Fruit fly (Drosophila melanogaster) whole organism, prepupa: ENCODE data around the gene Snoo.

Source experiments
- Blimp-1 ChIP-seq: fragments of 200-800 bp; sonication (Bioruptor generic); optimal IDR thresholded peaks from 3 replicates; lab custom pipeline; 2017; ENCODE audit warnings: missing biosample characterization, missing genetic modification characterization, mild to moderate bottlenecking, moderate library complexity, missing genetic modification reagents
- CG10631 ChIP-seq: fragments of 200-800 bp; sonication (Bioruptor generic); optimal IDR thresholded peaks from 2 replicates; lab custom pipeline; 2016; ENCODE audit warnings: missing biosample characterization, missing genetic modification characterization
- CG15336 ChIP-seq: fragments of 200-800 bp; sonication (Bioruptor generic); IDR thresholded peaks from 2 replicates; pipeline ENCODE4 v1.3.6; 2022; ENCODE audit warnings: missing biosample characterization, missing genetic modification characterization
- CG1621 ChIP-seq: fragments of 200-800 bp; sonication (Bioruptor generic); optimal IDR thresholded peaks from 3 replicates; lab custom pipeline; 2018; ENCODE audit warnings: missing biosample characterization, mild to moderate bottlenecking, missing genetic modification characterization
- CG3032 ChIP-seq: fragments of 200-800 bp; optimal IDR thresholded peaks from 2 replicates; lab custom pipeline; 2019; ENCODE audit warnings: missing biosample characterization, mild to moderate bottlenecking, missing genetic modification characterization, moderate library complexity
- CG3919 ChIP-seq: fragments of 200-800 bp; sonication (Bioruptor generic); optimal IDR thresholded peaks from 3 replicates; lab custom pipeline; 2016; ENCODE audit warnings: missing biosample characterization, missing genetic modification characterization
- CG4318 ChIP-seq: fragments of 200-800 bp; sonication (Bioruptor generic); optimal IDR thresholded peaks from 3 replicates; lab custom pipeline; 2017; ENCODE audit warnings: missing biosample characterization, mild to moderate bottlenecking, missing genetic modification characterization
- CG6163 ChIP-seq: fragments of 200-800 bp; sonication (Bioruptor generic); IDR thresholded peaks from 3 replicates; pipeline ENCODE4 v1.3.6; 2022; ENCODE audit warnings: missing biosample characterization, missing genetic modification characterization
- CG6276 ChIP-seq: fragments of 200-800 bp; sonication (Bioruptor generic); optimal IDR thresholded peaks from 2 replicates; lab custom pipeline; 2017; ENCODE audit warnings: missing biosample characterization, mild to moderate bottlenecking, missing genetic modification characterization
- CG6808 ChIP-seq: fragments of 200-800 bp; sonication (Bioruptor generic); optimal IDR thresholded peaks from 3 replicates; lab custom pipeline; 2017; ENCODE audit warnings: missing biosample characterization, missing genetic modification characterization, mild to moderate bottlenecking, moderate library complexity, missing genetic modification reagents
- CG6854 ChIP-seq: fragments of 200-800 bp; sonication (Bioruptor generic); optimal IDR thresholded peaks from 2 replicates; lab custom pipeline; 2017; ENCODE audit warnings: missing biosample characterization, mild to moderate bottlenecking, missing genetic modification characterization
- CG8119 ChIP-seq: fragments of 200-800 bp; sonication (Bioruptor generic); IDR thresholded peaks from 3 replicates; pipeline ENCODE4 v1.3.6; 2022; ENCODE audit warnings: missing biosample characterization, missing genetic modification characterization
- CG8319 ChIP-seq: fragments of 200-800 bp; sonication (Bioruptor generic); optimal IDR thresholded peaks from 3 replicates; lab custom pipeline; 2016; ENCODE audit warnings: missing biosample characterization, missing genetic modification characterization
- CG9139 ChIP-seq: fragments of 200-800 bp; sonication (Bioruptor generic); optimal IDR thresholded peaks from 3 replicates; lab custom pipeline; 2017; ENCODE audit warnings: missing biosample characterization, mild to moderate bottlenecking, missing genetic modification characterization
- Eip75B ChIP-seq: fragments of 200-800 bp; sonication (Bioruptor generic); optimal IDR thresholded peaks from 3 replicates; lab custom pipeline; 2016; ENCODE audit warnings: missing biosample characterization, missing genetic modification characterization
- Eip93F ChIP-seq: fragments of 200-800 bp; sonication (Bioruptor generic); optimal IDR thresholded peaks from 2 replicates; lab custom pipeline; 2016; ENCODE audit warnings: missing biosample characterization, mild to moderate bottlenecking, missing genetic modification characterization
- Gug ChIP-seq: fragments of 200-800 bp; sonication (Bioruptor generic); IDR thresholded peaks from 2 replicates; pipeline ENCODE4 v1.3.6; 2022; ENCODE audit warnings: missing biosample characterization, missing genetic modification characterization
- Lpt ChIP-seq: fragments of 200-800 bp; sonication (Bioruptor generic); optimal IDR thresholded peaks from 3 replicates; lab custom pipeline; 2016; ENCODE audit warnings: missing biosample characterization, missing genetic modification characterization
- Met ChIP-seq: fragments of 200-800 bp; sonication (Bioruptor generic); optimal IDR thresholded peaks from 3 replicates; lab custom pipeline; 2016; ENCODE audit warnings: missing biosample characterization, missing genetic modification characterization
- Smox ChIP-seq: fragments of 200-800 bp; sonication (Bioruptor generic); optimal IDR thresholded peaks from 3 replicates; lab custom pipeline; 2016; ENCODE audit warnings: missing biosample characterization, missing genetic modification characterization
- Sox102F ChIP-seq: fragments of 200-800 bp; sonication (Bioruptor generic); optimal IDR thresholded peaks from 2 replicates; lab custom pipeline; 2016; ENCODE audit warnings: missing biosample characterization, mild to moderate bottlenecking, missing genetic modification characterization
- Sox15 ChIP-seq: fragments of 200-800 bp; sonication (Bioruptor generic); optimal IDR thresholded peaks from 3 replicates; lab custom pipeline; 2016; ENCODE audit warnings: missing biosample characterization, missing genetic modification characterization
- cyc ChIP-seq: fragments of 200-800 bp; sonication (Bioruptor generic); optimal IDR thresholded peaks from 3 replicates; lab custom pipeline; 2016; ENCODE audit warnings: missing biosample characterization, missing genetic modification characterization
- dac ChIP-seq: fragments of 200-800 bp; sonication (Bioruptor generic); optimal IDR thresholded peaks from 2 replicates; lab custom pipeline; 2017; ENCODE audit warnings: missing biosample characterization, mild to moderate bottlenecking, missing genetic modification characterization
- eg ChIP-seq: fragments of 200-800 bp; sonication (Bioruptor generic); IDR thresholded peaks from 3 replicates; pipeline ENCODE4 v1.3.6; 2022; ENCODE audit warnings: missing biosample characterization, missing genetic modification characterization
- esn ChIP-seq: fragments of 200-800 bp; sonication (Bioruptor generic); optimal IDR thresholded peaks from 2 replicates; lab custom pipeline; 2016; ENCODE audit warnings: missing biosample characterization, mild to moderate bottlenecking, missing genetic modification characterization, moderate library complexity
- fd59A ChIP-seq: fragments of 200-800 bp; sonication (Bioruptor generic); optimal IDR thresholded peaks from 2 replicates; lab custom pipeline; 2017; ENCODE audit warnings: missing biosample characterization, mild to moderate bottlenecking, missing genetic modification characterization, missing genetic modification reagents
- fkh ChIP-seq: fragments of 200-800 bp; sonication (Bioruptor generic); optimal IDR thresholded peaks from 3 replicates; lab custom pipeline; 2017; ENCODE audit warnings: missing biosample characterization, mild to moderate bottlenecking, missing genetic modification characterization, moderate library complexity
- lz ChIP-seq: fragments of 200-800 bp; sonication (Bioruptor generic); optimal IDR thresholded peaks from 3 replicates; lab custom pipeline; 2016; ENCODE audit warnings: missing biosample characterization, missing genetic modification characterization
- net ChIP-seq: fragments of 200-800 bp; sonication (Bioruptor generic); optimal IDR thresholded peaks from 3 replicates; lab custom pipeline; 2016; ENCODE audit warnings: missing biosample characterization, missing genetic modification characterization
- pdm3 ChIP-seq: fragments of 200-800 bp; sonication (Bioruptor generic); optimal IDR thresholded peaks from 3 replicates; lab custom pipeline; 2016; ENCODE audit warnings: missing biosample characterization, missing genetic modification characterization
- spab ChIP-seq: fragments of 200-800 bp; sonication (Bioruptor generic); optimal IDR thresholded peaks from 2 replicates; lab custom pipeline; 2017; ENCODE audit warnings: missing biosample characterization, mild to moderate bottlenecking, missing genetic modification characterization, missing genetic modification reagents
- ss ChIP-seq, 2 experiments: fragments of 200-800 bp; sonication (Bioruptor generic); optimal IDR thresholded peaks; 2 replicates in 1 of 2; 3 replicates in 1 of 2; lab custom pipeline; 2017 to 2018; ENCODE audit warnings: mild to moderate bottlenecking in 2 of 2, missing biosample characterization in 2 of 2, missing genetic modification characterization in 2 of 2, moderate library complexity in 1 of 2
- svp ChIP-seq: fragments of 200-800 bp; sonication (Bioruptor generic); peaks from one replicate; lab custom pipeline; 2016; ENCODE audit warnings: missing biosample characterization, missing genetic modification characterization

Gene Snoo

dm6 chr2L:7993984-7994854, 10.2 kb upstream of the Snoo start, which contains the start of gene pes (continued):
- TF ChIP-seq CG4318 (GFP tag; lab: Kevin White, UChicago), result peak; percentile 69
- peak; percentile 34 for TF ChIP-seq dac
- TF ChIP-seq Smox (GFP tag; lab: Kevin White, UChicago), result peak; percentile 31
- TF ChIP-seq lz (GFP tag; lab: Kevin White, UChicago), result peak; percentile 29
- TF ChIP-seq CG3919 (GFP tag; lab: Kevin White, UChicago), result peak; percentile 94
- peak; percentile 88 for TF ChIP-seq CG8319 (GFP tag; lab: Kevin White, UChicago)
- peak; percentile 93 for TF ChIP-seq Eip93F (GFP tag; lab: Kevin White, UChicago)
- peak; percentile 84 for TF ChIP-seq Blimp-1 (GFP tag; lab: Kevin White, UChicago)
- peak; percentile 96 for TF ChIP-seq fkh (GFP tag; lab: Kevin White, UChicago)
- TF ChIP-seq Sox102F (GFP tag; lab: Kevin White, UChicago), result peak; percentile 82
- peak; percentile 40 for TF ChIP-seq esn (GFP tag; lab: Kevin White, UChicago)
- TF ChIP-seq CG10631 (GFP tag; lab: Kevin White, UChicago), result peak; percentile 51
- TF ChIP-seq CG6808 (GFP tag; lab: Kevin White, UChicago), result peak; percentile 94
- TF ChIP-seq fd59A (GFP tag; lab: Kevin White, UChicago), result peak; percentile 9
- TF ChIP-seq Gug (GFP tag; lab: Robert Waterston, UW), result peak; percentile 92
- peak; percentile 92 to 96 for TF ChIP-seq ss (GFP tag; optimal IDR thresholded peaks at IDR 0.05; lab: Kevin White, UChicago)
- no peak for TF ChIP-seq Sox15 (GFP tag; lab: Kevin White, UChicago)

- TF ChIP-seq fd59A (GFP tag; lab: Kevin White, UChicago) (no peak), Eip93F (GFP tag; lab: Kevin White, UChicago) (no peak), eg (GFP tag; lab: Robert Waterston, UW) (peak; percentile 50; the same call in 1 of the 3 replicates), CG6163 (GFP tag; lab: Robert Waterston, UW) (0 out of 3 replicates have a peak, but pooled peaks have one; percentile 5), net (GFP tag; lab: Kevin White, UChicago) (no peak), cyc (GFP tag; lab: Kevin White, UChicago) (no peak), CG9139 (no peak), lz (GFP tag; lab: Kevin White, UChicago) (no peak), fkh (GFP tag; lab: Kevin White, UChicago) (no peak), svp (GFP tag; lab: Kevin White, UChicago) (peak; percentile 20), CG15336 (GFP tag; lab: Robert Waterston, UW) (peak; percentile 31; the same call in 1 of the 2 replicates), Eip75B (GFP tag; lab: Kevin White, UChicago) (no peak), Lpt (GFP tag; lab: Kevin White, UChicago) (no peak), spab (GFP tag; lab: Kevin White, UChicago) (no peak), CG6276 (GFP tag; lab: Kevin White, UChicago) (peak; percentile 23), CG8119 (peak; percentile 25; the same call in 1 of the 3 replicates), pdm3 (GFP tag; lab: Kevin White, UChicago) (no peak), Met (GFP tag; lab: Kevin White, UChicago) (no peak)
Measured at dm6 chr2L:7993062-7993685, 9.2 kb upstream of the Snoo start.

dm6 chr2L:7992654-7993053, 8.7 kb upstream of the Snoo start:
- TF ChIP-seq fkh (GFP tag; lab: Kevin White, UChicago), result peak; percentile 35
- no peak for TF ChIP-seq CG6854 (GFP tag; lab: Kevin White, UChicago)
- no peak for TF ChIP-seq CG10631 (GFP tag; lab: Kevin White, UChicago)
- no peak for TF ChIP-seq CG3032
- TF ChIP-seq Lpt (GFP tag; lab: Kevin White, UChicago), result no peak
- peak; percentile 27 for TF ChIP-seq svp (GFP tag; lab: Kevin White, UChicago)
- no peak for TF ChIP-seq Eip75B (GFP tag; lab: Kevin White, UChicago)
- TF ChIP-seq CG1621, result no peak
- TF ChIP-seq, all 60 proteins: peak for 2
